Worm (Caenorhabditis elegans): ENCODE results near the gene str-150.

The str-150 gene

DNA sequence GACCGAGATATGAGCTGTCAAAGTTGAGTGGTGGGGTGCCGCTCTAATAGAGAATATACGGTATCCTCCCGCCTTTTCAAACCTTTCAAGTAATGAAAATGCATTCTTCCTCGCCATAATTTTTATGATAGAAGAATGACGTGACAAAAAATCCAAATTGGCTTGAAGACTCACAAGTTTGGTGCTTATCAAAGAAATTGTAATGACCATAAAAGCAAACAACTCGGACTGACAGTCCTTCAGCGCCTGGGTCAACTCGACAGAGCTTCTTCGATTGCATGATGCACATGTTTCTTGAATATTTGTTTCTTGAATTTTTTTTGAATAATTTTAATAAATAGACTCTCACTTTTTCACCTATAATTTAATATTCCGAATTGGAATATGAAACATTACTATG is 22.4 kb downstream of the str-150 start (continued):
- TF ChIP-seq lim-7 (GFP tag; IDR thresholded peaks at IDR 0.05) (no peak), gei-8 (GFP tag; optimal IDR thresholded peaks at IDR 0.05) (no peak), egl-43 (GFP tag; IDR thresholded peaks at IDR 0.05) (no peak), hlh-30 (tag; optimal IDR thresholded peaks at IDR 0.05; ENCODE audit: insufficient read depth) (no peak), lsy-2 (tag; optimal IDR thresholded peaks at IDR 0.05) (no peak), dpl-1 (GFP tag; optimal IDR thresholded peaks at IDR 0.05) (no peak), nhr-25 (tag; optimal IDR thresholded peaks at IDR 0.05; ENCODE audit: borderline replicate concordance, insufficient read depth) (no peak), attf-4 (tag; optimal IDR thresholded peaks at IDR 0.05) (no peak), unc-130 (GFP tag; optimal IDR thresholded peaks at IDR 0.05) (no peak), ceh-62 (tag; optimal IDR thresholded peaks at IDR 0.05) (no peak), mdl-1 (tag; optimal IDR thresholded peaks at IDR 0.05) (no peak), D1046.2 (GFP tag; IDR thresholded peaks at IDR 0.05) (no peak), zfp-3 (GFP tag; conservative IDR thresholded peaks at IDR 0.05) (no peak), hlh-11 (tag; optimal IDR thresholded peaks at IDR 0.05) (peak; percentile 44)

DNA sequence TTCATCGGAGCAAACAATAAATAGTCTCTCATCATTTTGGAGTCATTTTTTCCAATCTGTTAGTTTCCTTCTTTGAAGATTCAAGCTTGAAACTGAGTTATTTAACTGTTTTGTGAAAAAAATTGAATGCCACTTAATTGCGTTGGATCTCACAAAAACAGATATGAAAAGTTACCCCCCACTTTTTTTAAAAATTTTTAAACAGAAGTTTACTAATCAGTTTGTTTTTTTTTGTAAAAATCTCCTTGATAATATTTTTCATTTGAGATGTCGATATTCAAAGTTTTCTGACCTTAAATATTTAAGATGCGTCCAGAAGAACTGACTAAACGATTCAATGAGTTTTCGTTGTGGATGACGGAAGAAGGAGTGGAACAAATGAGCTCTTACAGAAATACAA is 23.2 kb downstream of the str-150 start, which contains the start of gene Y32B12C.1:
Gene Y32B12C.1, plus strand, starts transcription at position 301 of the 400 bp plus-strand sequence.
- no peak for TF ChIP-seq daf-16 (GFP tag; optimal IDR thresholded peaks at IDR 0.05)
- TF ChIP-seq daf-16 (tag; optimal IDR thresholded peaks at IDR 0.05): peak; percentile 4
- TF ChIP-seq Y48G9A.11 (GFP tag; IDR thresholded peaks at IDR 0.05): no peak
- TF ChIP-seq dmd-8 (GFP tag; IDR thresholded peaks at IDR 0.05): no peak

ce11 chrV:16608478-16608877 is 25.4 kb downstream of the str-150 start:
- TF ChIP-seq daf-16 (GFP tag; optimal IDR thresholded peaks at IDR 0.05): no peak
- TF ChIP-seq daf-16 (tag; optimal IDR thresholded peaks at IDR 0.05): peak; percentile 12
- TF ChIP-seq php-3 (GFP tag; IDR thresholded peaks at IDR 0.05): no peak
- peak; percentile 8 for TF ChIP-seq dve-1 (tag; optimal IDR thresholded peaks at IDR 0.05; ENCODE audit: insufficient read depth)
- peak; percentile 65 for TF ChIP-seq nhr-28 (tag; optimal IDR thresholded peaks at IDR 0.05)

DNA sequence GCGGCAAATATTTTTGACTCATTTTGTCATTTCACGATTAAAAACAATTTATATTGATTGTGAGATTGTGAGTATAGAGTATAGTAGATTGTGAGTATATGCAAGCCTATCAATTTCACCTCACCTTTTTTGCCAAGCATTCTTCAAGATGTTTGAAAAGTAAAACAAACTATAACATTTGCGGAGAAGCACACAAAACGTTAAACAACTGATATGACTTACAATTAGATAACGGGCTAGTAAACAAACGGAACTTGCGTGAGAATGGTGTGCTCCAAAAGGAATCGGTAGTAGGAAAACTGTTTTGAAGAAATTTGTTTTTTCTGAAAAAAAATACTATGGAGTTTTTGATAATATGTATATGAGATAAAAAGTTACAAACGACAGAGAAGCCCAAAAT is 27.0 kb downstream of the str-150 start:
- TF ChIP-seq F10B5.3 (tag; optimal IDR thresholded peaks at IDR 0.05) (no peak), dve-1 (tag; optimal IDR thresholded peaks at IDR 0.05; ENCODE audit: insufficient read depth) (peak; percentile 28), pqm-1 (tag; optimal IDR thresholded peaks at IDR 0.05) (peak; percentile 82), spr-3 (GFP tag; optimal IDR thresholded peaks at IDR 0.05) (no peak), hlh-11 (tag; optimal IDR thresholded peaks at IDR 0.05) (peak; percentile 21), unc-130 (GFP tag; optimal IDR thresholded peaks at IDR 0.05) (no peak), nhr-10 (tag; optimal IDR thresholded peaks at IDR 0.05) (no peak), php-3 (GFP tag; IDR thresholded peaks at IDR 0.05) (0 out of 2 replicates have a peak, but pooled peaks have one; percentile 9), nhr-28 (tag; optimal IDR thresholded peaks at IDR 0.05) (peak; percentile 82), daf-16 (GFP tag; optimal IDR thresholded peaks at IDR 0.05) (no peak), daf-16 (tag; optimal IDR thresholded peaks at IDR 0.05) (peak; percentile 93), nhr-77 (tag; optimal IDR thresholded peaks at IDR 0.05) (peak; percentile 54)

ce11 chrV:16610791-16611385 is 27.8 kb downstream of the str-150 start, which contains the start of gene srw-54:
Gene srw-54 (plus strand): TSS chrV:16611335.
- TF ChIP-seq pqm-1 (tag; optimal IDR thresholded peaks at IDR 0.05) (peak; percentile 29), nhr-28 (tag; optimal IDR thresholded peaks at IDR 0.05) (peak; percentile 59), daf-16 (GFP tag; optimal IDR thresholded peaks at IDR 0.05) (no peak), daf-16 (tag; optimal IDR thresholded peaks at IDR 0.05) (peak; percentile 92), T20F7.1 (GFP tag; optimal IDR thresholded peaks at IDR 0.05) (no peak), attf-4 (tag; optimal IDR thresholded peaks at IDR 0.05) (no peak), D1046.2 (GFP tag; IDR thresholded peaks at IDR 0.05) (no peak), dmd-6 (GFP tag; IDR thresholded peaks at IDR 0.05) (peak; percentile 38; the same call in 1 of the 2 replicates), lin-39 (tag; optimal IDR thresholded peaks at IDR 0.05) (no peak), ceh-20 (GFP tag; IDR thresholded peaks at IDR 0.05) (no peak), dve-1 (tag; optimal IDR thresholded peaks at IDR 0.05; ENCODE audit: insufficient read depth) (peak; percentile 23)

Data from whole organism, L4 larva.